Worm (Caenorhabditis elegans): ENCODE data around the gene Y38H8A.1.

Y38H8A.1 gene

DNA sequence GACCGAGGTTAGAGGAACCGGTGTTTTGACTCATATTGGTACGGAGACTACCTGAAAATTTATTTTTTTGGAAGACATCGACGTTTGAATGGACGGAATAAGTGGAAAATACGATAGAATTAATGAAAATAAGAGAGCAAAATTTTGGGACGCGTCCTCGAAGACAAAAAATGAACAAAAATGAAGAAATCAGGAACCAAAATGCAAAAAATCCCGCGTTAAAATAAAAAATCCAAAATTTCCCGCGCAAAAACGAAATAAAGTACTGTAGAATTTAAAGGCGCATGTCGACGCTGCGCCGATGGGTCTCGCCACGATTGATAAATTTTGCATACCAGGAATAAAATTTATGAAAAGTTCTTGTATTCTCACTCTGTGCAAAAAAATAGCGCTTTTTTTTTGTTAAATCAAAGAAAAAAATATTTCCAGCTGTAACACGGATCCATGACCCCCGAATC is 29.6 kb downstream of the Y38H8A.1 start, which contains the start of gene puf-3:
Gene puf-3, minus strand, starts transcription at position 51 of the 458 bp plus-strand sequence.
- TF ChIP-seq F49E8.2 (tag; optimal IDR thresholded peaks at IDR 0.05; ENCODE audit: borderline replicate concordance) = peak; percentile 86
- TF ChIP-seq lin-38 (GFP tag; IDR thresholded peaks at IDR 0.05) = peak; percentile 69
- TF ChIP-seq lin-1 (GFP tag; IDR thresholded peaks at IDR 0.05) = no peak
- TF ChIP-seq snpc-1.2 (GFP tag; IDR thresholded peaks at IDR 0.05) = peak; percentile 94
- TF ChIP-seq mxl-3 (GFP tag; optimal IDR thresholded peaks at IDR 0.05) = no peak
- peak; percentile 46; the same call in 1 of the 2 replicates for TF ChIP-seq Y48G9A.11 (GFP tag; IDR thresholded peaks at IDR 0.05)
- TF ChIP-seq unc-130 (GFP tag; optimal IDR thresholded peaks at IDR 0.05) = peak; percentile 63
- no peak for TF ChIP-seq nhr-6 (tag; optimal IDR thresholded peaks at IDR 0.05)

DNA sequence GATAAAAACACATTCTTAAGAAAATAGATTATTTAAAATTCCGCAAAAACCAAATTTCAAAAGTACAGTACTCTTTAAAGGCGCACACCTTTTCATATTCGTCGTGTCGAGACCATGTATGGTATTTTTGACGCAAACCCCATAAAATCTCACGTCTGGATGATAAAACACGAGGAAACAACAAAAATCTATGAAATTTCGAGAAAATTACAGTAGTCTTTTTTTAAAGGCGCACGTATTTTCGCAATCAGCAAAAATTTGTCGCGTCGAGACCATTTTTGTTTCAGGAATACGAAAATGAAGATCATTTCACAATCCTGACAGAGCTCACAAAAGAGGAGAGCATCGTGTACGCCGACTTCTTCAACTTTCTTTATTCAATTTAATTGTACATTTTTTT is 30.4 kb downstream of the Y38H8A.1 start:
- peak in 1 of 2 experiments; percentile 23 for TF ChIP-seq unc-62 (GFP tag; optimal IDR thresholded peaks at IDR 0.05 in 1 of 2)
- no peak for TF ChIP-seq unc-62 (tag; optimal IDR thresholded peaks at IDR 0.05)
- no peak for TF ChIP-seq lin-13 (GFP tag; optimal IDR thresholded peaks at IDR 0.05)
- TF ChIP-seq aha-1 (tag) = peak; percentile 76
- peak; percentile 53; the same call in 1 of the 2 replicates for TF ChIP-seq snpc-1.2 (GFP tag; IDR thresholded peaks at IDR 0.05)
- no peak for TF ChIP-seq mxl-2 (GFP tag; conservative IDR thresholded peaks at IDR 0.05)
- 0 out of 2 replicates have a peak, but pooled peaks have one; percentile 16 for TF ChIP-seq arid-1 (GFP tag; conservative IDR thresholded peaks at IDR 0.05)
- 0 out of 2 replicates have a peak, but pooled peaks have one; percentile 31 for TF ChIP-seq pha-4 (GFP tag; IDR thresholded peaks at IDR 0.05)
- TF ChIP-seq pha-4 (tag; optimal IDR thresholded peaks at IDR 0.05) = no peak
- no peak for TF ChIP-seq daf-16 (GFP tag; optimal IDR thresholded peaks at IDR 0.05)
- TF ChIP-seq daf-16 (tag; optimal IDR thresholded peaks at IDR 0.05) = peak; percentile 23

DNA sequence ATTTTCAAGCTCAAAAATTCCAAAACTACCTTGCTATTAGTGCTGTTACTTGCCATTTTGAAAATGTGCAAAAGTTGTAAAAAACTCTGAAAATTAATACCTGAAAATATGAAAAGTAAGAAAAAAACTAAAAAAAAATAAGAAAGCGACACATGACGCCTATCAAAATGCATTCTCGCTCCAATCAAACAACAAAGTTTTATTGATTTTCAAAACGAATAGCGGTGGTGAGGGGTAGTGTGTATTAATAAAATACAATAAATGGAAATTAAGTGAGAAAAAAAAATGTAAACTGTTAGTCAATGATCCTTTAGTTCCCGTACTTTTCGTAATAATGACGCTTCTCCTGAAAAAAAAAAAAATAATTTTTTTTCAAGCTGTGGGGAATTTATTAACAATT is 39.2 kb downstream of the Y38H8A.1 start, which contains the start of gene dcap-2:
Gene dcap-2, minus strand, starts transcription at position 86 of the 400 bp plus-strand sequence.
- TF ChIP-seq hmg-1.1 (GFP tag; IDR thresholded peaks at IDR 0.05) = no peak
- TF ChIP-seq lin-38 (GFP tag; IDR thresholded peaks at IDR 0.05) = peak; percentile 53
- TF ChIP-seq hlh-30 (tag; optimal IDR thresholded peaks at IDR 0.05; ENCODE audit: insufficient read depth) = peak; percentile 81
- TF ChIP-seq lsy-2 (tag; optimal IDR thresholded peaks at IDR 0.05) = peak in 1 of 2 experiments; percentile 32
- peak; percentile 5 for TF ChIP-seq mes-2 (tag; optimal IDR thresholded peaks at IDR 0.05; ENCODE audit: poor library complexity, severe bottlenecking)

DNA sequence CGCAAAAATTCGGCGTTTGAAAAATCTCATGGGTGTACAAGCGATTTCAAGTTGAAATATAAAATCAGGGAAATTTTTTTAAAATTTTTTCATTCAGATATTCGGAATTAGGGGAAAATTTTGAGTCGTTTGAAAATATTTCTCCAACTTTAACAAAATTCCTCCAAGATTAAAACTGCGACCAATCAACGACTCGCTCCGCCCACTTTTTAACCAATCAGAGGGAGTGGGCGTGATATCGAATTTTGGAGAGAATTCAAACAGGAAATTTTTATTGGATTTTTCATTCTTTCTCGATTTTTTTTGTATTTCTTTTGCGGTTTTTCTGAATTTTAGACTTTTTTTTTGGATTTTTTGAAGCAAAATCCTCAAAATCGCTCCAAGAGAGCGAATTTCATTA is 42.7 kb downstream of the Y38H8A.1 start:
- TF ChIP-seq daf-16 (GFP tag; optimal IDR thresholded peaks at IDR 0.05) (no peak), daf-16 (tag; optimal IDR thresholded peaks at IDR 0.05) (no peak), cey-2 (tag; optimal IDR thresholded peaks at IDR 0.05; ENCODE audit: borderline replicate concordance, insufficient read depth) (no peak), Y75B8A.6 (GFP tag; IDR thresholded peaks at IDR 0.05) (no peak), tra-1 (GFP tag; IDR thresholded peaks at IDR 0.05) (no peak), ceh-82 (tag; optimal IDR thresholded peaks at IDR 0.05) (no peak), ztf-11 (tag; optimal IDR thresholded peaks at IDR 0.05) (no peak), nhr-41 (GFP tag; IDR thresholded peaks at IDR 0.05) (no peak), nhr-237 (tag; optimal IDR thresholded peaks at IDR 0.05) (no peak), nhr-10 (tag; optimal IDR thresholded peaks at IDR 0.05) (no peak), hlh-30 (tag; optimal IDR thresholded peaks at IDR 0.05; ENCODE audit: insufficient read depth) (no peak), T20F7.1 (GFP tag; optimal IDR thresholded peaks at IDR 0.05) (no peak), snpc-1.2 (GFP tag; IDR thresholded peaks at IDR 0.05) (no peak), arid-1 (GFP tag; conservative IDR thresholded peaks at IDR 0.05) (no peak), F26F4.8 (GFP tag; conservative IDR thresholded peaks at IDR 0.05) (no peak), nhr-77 (tag; optimal IDR thresholded peaks at IDR 0.05) (no peak), sdz-12 (GFP tag; optimal IDR thresholded peaks at IDR 0.05) (no peak), duxl-1 (tag; optimal IDR thresholded peaks at IDR 0.05; ENCODE audit: poor library complexity) (no peak), nhr-42 (GFP tag; IDR thresholded peaks at IDR 0.05) (no peak), skn-1 (tag; optimal IDR thresholded peaks at IDR 0.05) (no peak), nhr-6 (tag; optimal IDR thresholded peaks at IDR 0.05) (no peak)
